Fruit fly (Drosophila melanogaster): Measurements from ENCODE around the gene swm.

swm gene

dm6 chr2L:19546869-19547710 is 54.0 kb downstream of the swm start, which contains the start of gene CG10337 (continued):
- TF ChIP-seq TFAM (GFP tag; optimal IDR thresholded peaks at IDR 0.05), result no peak
- no peak for TF ChIP-seq Doc3 (GFP tag; IDR thresholded peaks at IDR 0.05; ENCODE audit: partially characterized antibody)
- TF ChIP-seq psq (GFP tag; optimal IDR thresholded peaks at IDR 0.05), result peak; percentile 86
- no peak for TF ChIP-seq CG4404 (GFP tag; IDR thresholded peaks at IDR 0.05)
- TF ChIP-seq CG10431 (GFP tag; optimal IDR thresholded peaks at IDR 0.05), result peak; percentile 19
- no peak for TF ChIP-seq Hmx (GFP tag; optimal IDR thresholded peaks at IDR 0.05)
- peak; percentile 29 for TF ChIP-seq CG12219 (GFP tag; optimal IDR thresholded peaks at IDR 0.05)
- TF ChIP-seq Nf-YC (tag; optimal IDR thresholded peaks at IDR 0.05), result peak; percentile 28
- no peak for TF ChIP-seq Kr (GFP tag; optimal IDR thresholded peaks at IDR 0.05)
- peak; percentile 62 for TF ChIP-seq CG15269 (tag; optimal IDR thresholded peaks at IDR 0.05)
- no peak for TF ChIP-seq CG1832 (GFP tag; optimal IDR thresholded peaks at IDR 0.05)
- TF ChIP-seq E2f1 (GFP tag; IDR thresholded peaks at IDR 0.05), result no peak
- peak; percentile 1 for TF ChIP-seq CG2116 (GFP tag; optimal IDR thresholded peaks at IDR 0.05)
- no peak for TF ChIP-seq stwl (tag; optimal IDR thresholded peaks at IDR 0.05)
- TF ChIP-seq HLH3B (GFP tag; IDR thresholded peaks at IDR 0.05), result peak; percentile 36; the same call in 1 of the 2 replicates
- no peak for TF ChIP-seq Gug (GFP tag; IDR thresholded peaks at IDR 0.05)
- peak; percentile 47 for TF ChIP-seq CoRest (tag; optimal IDR thresholded peaks at IDR 0.05)
- no peak for TF ChIP-seq CG1792 (GFP tag; optimal IDR thresholded peaks at IDR 0.05)
- TF ChIP-seq gro (GFP tag; optimal IDR thresholded peaks at IDR 0.05), result peak; percentile 15
- TF ChIP-seq wek (GFP tag; optimal IDR thresholded peaks at IDR 0.05), result no peak
- TF ChIP-seq Sin3A (optimal IDR thresholded peaks at IDR 0.05), result no peak
- peak; percentile 31 for TF ChIP-seq CG11398 (GFP tag; optimal IDR thresholded peaks at IDR 0.05)
- TF ChIP-seq Aef1 (GFP tag; IDR thresholded peaks at IDR 0.05), result 0 out of 3 replicates have a peak, but pooled peaks have one; percentile 25
- peak; percentile 64 for TF ChIP-seq CG6854 (GFP tag; optimal IDR thresholded peaks at IDR 0.05)
- no peak for TF ChIP-seq lov (optimal IDR thresholded peaks at IDR 0.05)
- no peak for TF ChIP-seq lov (GFP tag; IDR thresholded peaks at IDR 0.05)
- no peak for TF ChIP-seq CG7745 (tag; optimal IDR thresholded peaks at IDR 0.05)
- peak; percentile 29 for TF ChIP-seq phol (tag; optimal IDR thresholded peaks at IDR 0.05)
- no peak for TF ChIP-seq ab (GFP tag; optimal IDR thresholded peaks at IDR 0.05)
- no peak for TF ChIP-seq CG14860 (GFP tag; IDR thresholded peaks at IDR 0.05; ENCODE audit: partially characterized antibody)
- no peak for TF ChIP-seq Abd-B (GFP tag; optimal IDR thresholded peaks at IDR 0.05)
- no peak for TF ChIP-seq abd-A (tag; optimal IDR thresholded peaks at IDR 0.05)
- TF ChIP-seq CG2678 (tag; optimal IDR thresholded peaks at IDR 0.05), result peak; percentile 73
- peak; percentile 22 for TF ChIP-seq NfI (GFP tag; optimal IDR thresholded peaks at IDR 0.05)
- TF ChIP-seq CG10959 (GFP tag; IDR thresholded peaks at IDR 0.05), result no peak
- TF ChIP-seq CG17359 (tag; optimal IDR thresholded peaks at IDR 0.05), result peak; percentile 42
- no peak for TF ChIP-seq pita (GFP tag; optimal IDR thresholded peaks at IDR 0.05)
- peak; percentile 42 for TF ChIP-seq CG9932 (GFP tag; IDR thresholded peaks at IDR 0.05)
- TF ChIP-seq unc-4 (GFP tag; IDR thresholded peaks at IDR 0.05; ENCODE audit: partially characterized antibody), result no peak
- TF ChIP-seq gsb-n (tag; optimal IDR thresholded peaks at IDR 0.05), result no peak
- peak; percentile 60 for TF ChIP-seq CG7987 (GFP tag; optimal IDR thresholded peaks at IDR 0.05)
- TF ChIP-seq Ptx1 (GFP tag; IDR thresholded peaks at IDR 0.05), result peak; percentile 25; the same call in 1 of the 2 replicates
- no peak for TF ChIP-seq NK7.1 (GFP tag; optimal IDR thresholded peaks at IDR 0.05)
- no peak for TF ChIP-seq CG4360 (GFP tag; IDR thresholded peaks at IDR 0.05)
- peak; percentile 54; the same call in 1 of the 3 replicates for TF ChIP-seq CG11695 (GFP tag; IDR thresholded peaks at IDR 0.05)
- TF ChIP-seq CG6254 (GFP tag; optimal IDR thresholded peaks at IDR 0.05), result no peak
- no peak for TF ChIP-seq stc (GFP tag; IDR thresholded peaks at IDR 0.05)
- no peak for TF ChIP-seq Ssrp (tag; optimal IDR thresholded peaks at IDR 0.05)
- peak; percentile 69 for TF ChIP-seq exex (tag; optimal IDR thresholded peaks at IDR 0.05)

Data from whole organism, embryonic.